Worm (Caenorhabditis elegans) whole organism, mixed stage, embryonic: ENCODE results near the gene C37C3.12.

Source experiments
- bed-3 ChIP-seq: fragments of 200-800 bp; sonication (Bioruptor generic); optimal IDR thresholded peaks from 3 replicates; lab custom pipeline; 2018; ENCODE audit warnings: mild to moderate bottlenecking, missing genetic modification characterization, moderate library complexity, missing compliant biosample characterization
- cnd-1 ChIP-seq: fragments of 200-800 bp; sonication (Bioruptor generic); optimal IDR thresholded peaks from 2 replicates; lab custom pipeline; 2018; ENCODE audit warnings: mild to moderate bottlenecking, missing genetic modification characterization, missing compliant biosample characterization
- elt-3 ChIP-seq: fragments of 150-350 bp; optimal IDR thresholded peaks from 2 replicates; lab custom pipeline; 2014; ENCODE audit warnings: missing biosample characterization, missing genetic modification characterization
- hlh-1 ChIP-seq: fragments of 150-350 bp; optimal IDR thresholded peaks from 2 replicates; lab custom pipeline; 2014; ENCODE audit warnings: missing biosample characterization, missing genetic modification reagents, missing genetic modification characterization
- lin-13 ChIP-seq: fragments of 150-350 bp; optimal IDR thresholded peaks from 2 replicates; lab custom pipeline; 2014; ENCODE audit warnings: missing biosample characterization, missing genetic modification characterization
- nhr-76 ChIP-seq: sonication (generic microtip); optimal IDR thresholded peaks from 2 replicates; lab custom pipeline; 2017; ENCODE audit warnings: missing biosample characterization, missing genetic modification characterization
- pha-4 ChIP-seq: fragments of 150-350 bp; optimal IDR thresholded peaks from 2 replicates; lab custom pipeline; 2018; ENCODE audit warnings: missing biosample characterization, missing genetic modification reagents, missing genetic modification characterization
- snpc-4 ChIP-seq: fragments of 150-350 bp; optimal IDR thresholded peaks from 2 replicates; lab custom pipeline; 2014; ENCODE audit warnings: missing biosample characterization, missing genetic modification characterization
- sptf-1 ChIP-seq: sonication (generic microtip); optimal IDR thresholded peaks from 2 replicates; lab custom pipeline; 2017; ENCODE audit warnings: mild to moderate bottlenecking, missing genetic modification characterization, moderate library complexity, missing compliant biosample characterization
- unc-39 ChIP-seq: fragments of 150-350 bp; optimal IDR thresholded peaks from 2 replicates; lab custom pipeline; 2014; ENCODE audit warnings: missing biosample characterization, missing genetic modification characterization
- zip-8 ChIP-seq: fragments of 150-350 bp; optimal IDR thresholded peaks from 2 replicates; lab custom pipeline; 2014; ENCODE audit warnings: missing biosample characterization, missing genetic modification characterization
- ztf-11 ChIP-seq: fragments of 150-350 bp; optimal IDR thresholded peaks from 2 replicates; lab custom pipeline; 2014; ENCODE audit warnings: missing biosample characterization, missing genetic modification characterization

ce11 chrV:7808444-7808843 lies 30.9 kb downstream of the C37C3.12 start:
- TF ChIP-seq lin-13 (tag; lab: Kevin White, UChicago) = no peak
- TF ChIP-seq snpc-4 (tag; lab: Kevin White, UChicago) = no peak
- no peak for TF ChIP-seq unc-39
- TF ChIP-seq bed-3 (GFP tag; lab: Kevin White, UChicago) = no peak
- TF ChIP-seq hlh-1 = no peak
- no peak for TF ChIP-seq elt-3 (tag; lab: Kevin White, UChicago)
- TF ChIP-seq zip-8 (tag; lab: Kevin White, UChicago) = no peak
- TF ChIP-seq ztf-11 (tag; lab: Kevin White, UChicago) = no peak
- no peak for TF ChIP-seq nhr-76
- no peak for TF ChIP-seq pha-4
- TF ChIP-seq sptf-1 = no peak
- no peak for TF ChIP-seq cnd-1 (tag; lab: Kevin White, UChicago)
